Fruit fly (Drosophila melanogaster): ENCODE data around the gene IntS12.

The IntS12 gene

DNA sequence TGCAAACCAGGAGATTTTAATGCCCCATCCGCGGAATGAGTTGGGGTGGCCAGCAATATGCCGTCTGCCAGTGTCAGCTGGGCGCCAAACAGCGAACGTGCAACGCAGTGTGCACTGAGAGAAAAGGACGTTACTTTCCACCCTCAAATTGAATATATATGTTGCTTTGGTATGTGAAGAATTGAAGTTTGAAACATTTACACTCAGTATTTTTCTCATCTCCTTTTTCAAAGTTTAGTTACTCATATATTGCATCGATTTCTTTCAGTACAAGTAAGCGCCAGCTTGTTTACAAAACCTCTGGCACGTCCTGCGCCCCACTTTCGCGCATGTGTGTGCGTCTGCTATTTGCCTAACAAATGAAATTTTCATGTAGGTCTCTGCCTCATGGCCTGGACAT, 3.9 kb upstream of the IntS12 start (continued):
- TF ChIP-seq fd64A (GFP tag; optimal IDR thresholded peaks at IDR 0.05) (no peak), ERR (GFP tag; optimal IDR thresholded peaks at IDR 0.05) (peak; percentile 70), CG2116 (GFP tag; optimal IDR thresholded peaks at IDR 0.05) (no peak), Fer2 (tag; optimal IDR thresholded peaks at IDR 0.05) (no peak), CG11696 (GFP tag; IDR thresholded peaks at IDR 0.05) (no peak), CG34376 (GFP tag; optimal IDR thresholded peaks at IDR 0.05) (no peak), CG10366 (GFP tag; IDR thresholded peaks at IDR 0.05) (no peak), jumu (GFP tag; optimal IDR thresholded peaks at IDR 0.05) (no peak), CG31441 (GFP tag; IDR thresholded peaks at IDR 0.05) (peak; percentile 70), CG11504 (tag; optimal IDR thresholded peaks at IDR 0.05) (peak; percentile 55), Dbx (GFP tag; IDR thresholded peaks at IDR 0.05) (peak; percentile 14; the same call in 1 of the 3 replicates), Hand (GFP tag; optimal IDR thresholded peaks at IDR 0.05) (peak; percentile 4), CG31388 (GFP tag; optimal IDR thresholded peaks at IDR 0.05) (no peak), chn (GFP tag; optimal IDR thresholded peaks at IDR 0.05) (no peak), otp (GFP tag; IDR thresholded peaks at IDR 0.05) (0 out of 3 replicates have a peak, but pooled peaks have one; percentile 27), Awh (GFP tag; IDR thresholded peaks at IDR 0.05) (peak; percentile 82), pan (optimal IDR thresholded peaks at IDR 0.05) (no peak), pan (GFP tag; optimal IDR thresholded peaks at IDR 0.05 in 1 of 2, IDR thresholded peaks at IDR 0.05 in 1 of 2) (peak in 1 of 2 experiments; percentile 71), Sox102F (GFP tag; optimal IDR thresholded peaks at IDR 0.05) (peak; percentile 45), HmgD (GFP tag; optimal IDR thresholded peaks at IDR 0.05) (no peak), dimm (GFP tag; IDR thresholded peaks at IDR 0.05) (no peak), CG16815 (GFP tag; optimal IDR thresholded peaks at IDR 0.05) (peak; percentile 7), dmrt99B (tag; optimal IDR thresholded peaks at IDR 0.05) (peak; percentile 55), Ada2b (GFP tag; IDR thresholded peaks at IDR 0.05) (peak; percentile 47; the same call in 1 of the 2 replicates), peb (GFP tag; IDR thresholded peaks at IDR 0.05) (peak; percentile 28; the same call in 1 of the 2 replicates), CoRest (tag; optimal IDR thresholded peaks at IDR 0.05) (no peak), bowl (GFP tag; IDR thresholded peaks at IDR 0.05) (no peak), bbx (GFP tag; IDR thresholded peaks at IDR 0.05; ENCODE audit: partially characterized antibody) (no peak), dysf (GFP tag; IDR thresholded peaks at IDR 0.05) (peak; percentile 56; the same call in 2 of the 3 replicates), mld (GFP tag; IDR thresholded peaks at IDR 0.05; ENCODE audit: partially characterized antibody) (no peak), grau (tag; optimal IDR thresholded peaks at IDR 0.05) (peak; percentile 35), crol (GFP tag; IDR thresholded peaks at IDR 0.05) (no peak), Opbp (GFP tag; IDR thresholded peaks at IDR 0.05; ENCODE audit: partially characterized antibody) (no peak), Poxn (GFP tag; IDR thresholded peaks at IDR 0.05) (no peak), crp (GFP tag; optimal IDR thresholded peaks at IDR 0.05) (no peak), btn (GFP tag; optimal IDR thresholded peaks at IDR 0.05) (no peak), Blimp-1 (GFP tag; optimal IDR thresholded peaks at IDR 0.05) (peak; percentile 18), prd (optimal IDR thresholded peaks at IDR 0.05) (no peak), prd (GFP tag; IDR thresholded peaks at IDR 0.05) (peak; percentile 79), BtbVII (GFP tag; optimal IDR thresholded peaks at IDR 0.05) (no peak), zfh1 (GFP tag; IDR thresholded peaks at IDR 0.05) (0 out of 3 replicates have a peak, but pooled peaks have one; percentile 54), CG16779 (GFP tag; IDR thresholded peaks at IDR 0.05) (no peak), pho (GFP tag; optimal IDR thresholded peaks at IDR 0.05) (no peak), CG42726 (GFP tag; IDR thresholded peaks at IDR 0.05; ENCODE audit: partially characterized antibody) (no peak), Atf3 (GFP tag; optimal IDR thresholded peaks at IDR 0.05) (no peak), lov (optimal IDR thresholded peaks at IDR 0.05) (no peak), lov (GFP tag; IDR thresholded peaks at IDR 0.05) (peak; percentile 38; the same call in 1 of the 3 replicates), CG12155 (GFP tag; optimal IDR thresholded peaks at IDR 0.05) (no peak), CG3281 (GFP tag; optimal IDR thresholded peaks at IDR 0.05) (peak; percentile 43), shn (GFP tag; optimal IDR thresholded peaks at IDR 0.05) (no peak), CG13296 (GFP tag; optimal IDR thresholded peaks at IDR 0.05) (peak; percentile 5), Fer3 (tag; optimal IDR thresholded peaks at IDR 0.05) (peak; percentile 5)

Data from whole organism, embryonic.